Worm (Caenorhabditis elegans): ENCODE data around the gene fem-2.

DNA sequence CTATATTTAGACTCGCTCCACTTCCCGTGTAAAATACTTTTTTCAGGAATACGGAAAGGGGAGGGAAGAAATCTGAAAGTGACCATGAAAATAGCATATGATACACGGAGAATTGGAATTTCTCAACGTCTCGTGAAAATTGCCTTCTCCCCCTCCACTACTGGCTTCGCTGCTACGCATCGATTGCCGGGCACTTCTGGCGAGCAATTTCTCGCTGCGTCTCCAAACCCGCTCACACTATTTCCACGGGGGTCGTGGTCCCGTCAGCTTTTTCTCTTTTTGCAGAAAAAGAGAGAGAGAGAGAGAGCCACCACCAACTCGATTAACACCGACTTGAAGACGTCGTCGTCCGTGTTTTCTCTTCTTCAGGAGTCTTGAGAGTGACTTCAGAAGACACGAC, 36.6 kb upstream of the fem-2 start:
- TF ChIP-seq flt-1 (GFP tag; IDR thresholded peaks at IDR 0.05) (no peak), ama-1 (optimal IDR thresholded peaks at IDR 0.05) (no peak), aly-1 (tag; optimal IDR thresholded peaks at IDR 0.05) (no peak), scrt-1 (GFP tag; IDR thresholded peaks at IDR 0.05) (no peak), hnd-1 (tag; optimal IDR thresholded peaks at IDR 0.05) (no peak), F13C5.2 (tag; optimal IDR thresholded peaks at IDR 0.05) (no peak), pes-1 (GFP tag; IDR thresholded peaks at IDR 0.05) (no peak), sea-1 (GFP tag; conservative IDR thresholded peaks at IDR 0.05) (no peak), tbx-37 (GFP tag; conservative IDR thresholded peaks at IDR 0.05) (no peak), ceh-13 (GFP tag; optimal IDR thresholded peaks at IDR 0.05) (no peak), B0310.2 (tag; optimal IDR thresholded peaks at IDR 0.05) (no peak), hmbx-1 (tag; optimal IDR thresholded peaks at IDR 0.05) (no peak), ets-7 (tag; optimal IDR thresholded peaks at IDR 0.05) (no peak), tra-4 (tag; optimal IDR thresholded peaks at IDR 0.05) (no peak)

All from whole organism, early embryonic.